Worm (Caenorhabditis elegans): Measurements from ENCODE around the gene F13A7.7.

The F13A7.7 gene

ce11 chrV:16401519-16401918 lies 17.9 kb upstream of the F13A7.7 start, which contains the start of gene F13A7.14 (continued):
- TF ChIP-seq skn-1 (tag; optimal IDR thresholded peaks at IDR 0.05) (peak; percentile 85), hlh-4 (tag; optimal IDR thresholded peaks at IDR 0.05) (peak; percentile 82), ceh-88 (GFP tag; IDR thresholded peaks at IDR 0.05) (peak; percentile 71), nhr-84 (tag; optimal IDR thresholded peaks at IDR 0.05) (no peak), sox-4 (tag; optimal IDR thresholded peaks at IDR 0.05) (peak; percentile 94), C04F5.9 (tag; optimal IDR thresholded peaks at IDR 0.05) (peak; percentile 88), ztf-4 (tag; optimal IDR thresholded peaks at IDR 0.05) (peak; percentile 58), swsn-7 (tag; optimal IDR thresholded peaks at IDR 0.05) (peak; percentile 89), sptf-1 (tag; optimal IDR thresholded peaks at IDR 0.05) (no peak), nhr-90 (tag; optimal IDR thresholded peaks at IDR 0.05; ENCODE audit: poor library complexity) (peak; percentile 97), unc-130 (tag; optimal IDR thresholded peaks at IDR 0.05) (peak; percentile 79), grh-1 (GFP tag; IDR thresholded peaks at IDR 0.05) (peak; percentile 86), hpl-2 (GFP tag; optimal IDR thresholded peaks at IDR 0.05) (no peak), dsc-1 (tag; optimal IDR thresholded peaks at IDR 0.05) (peak; percentile 96), mef-2 (tag; optimal IDR thresholded peaks at IDR 0.05) (no peak), nhr-20 (tag; optimal IDR thresholded peaks at IDR 0.05) (peak; percentile 92), ceh-63 (GFP tag; optimal IDR thresholded peaks at IDR 0.05) (peak; percentile 32), mep-1 (tag; optimal IDR thresholded peaks at IDR 0.05) (peak; percentile 79), mab-9 (GFP tag; IDR thresholded peaks at IDR 0.05) (peak; percentile 94), xbp-1 (tag; optimal IDR thresholded peaks at IDR 0.05) (peak; percentile 91), nhr-12 (tag; optimal IDR thresholded peaks at IDR 0.05) (no peak), lin-13 (GFP tag; optimal IDR thresholded peaks at IDR 0.05) (peak; percentile 66), pag-3 (tag; optimal IDR thresholded peaks at IDR 0.05; ENCODE audit: borderline replicate concordance, insufficient read depth) (no peak), ceh-8 (GFP tag; optimal IDR thresholded peaks at IDR 0.05) (peak; percentile 61), irx-1 (tag; optimal IDR thresholded peaks at IDR 0.05) (peak; percentile 96), vab-15 (tag; optimal IDR thresholded peaks at IDR 0.05) (peak; percentile 74), zip-4 (GFP tag; optimal IDR thresholded peaks at IDR 0.05) (peak; percentile 80), ama-1 (optimal IDR thresholded peaks at IDR 0.05) (no peak), jun-1 (tag; optimal IDR thresholded peaks at IDR 0.05) (peak; percentile 54), elt-3 (tag; optimal IDR thresholded peaks at IDR 0.05) (peak in 2 of 6 experiments; percentile 29 to 87), egl-13 (tag; optimal IDR thresholded peaks at IDR 0.05) (peak; percentile 94), aha-1 (tag; optimal IDR thresholded peaks at IDR 0.05) (no peak)

DNA sequence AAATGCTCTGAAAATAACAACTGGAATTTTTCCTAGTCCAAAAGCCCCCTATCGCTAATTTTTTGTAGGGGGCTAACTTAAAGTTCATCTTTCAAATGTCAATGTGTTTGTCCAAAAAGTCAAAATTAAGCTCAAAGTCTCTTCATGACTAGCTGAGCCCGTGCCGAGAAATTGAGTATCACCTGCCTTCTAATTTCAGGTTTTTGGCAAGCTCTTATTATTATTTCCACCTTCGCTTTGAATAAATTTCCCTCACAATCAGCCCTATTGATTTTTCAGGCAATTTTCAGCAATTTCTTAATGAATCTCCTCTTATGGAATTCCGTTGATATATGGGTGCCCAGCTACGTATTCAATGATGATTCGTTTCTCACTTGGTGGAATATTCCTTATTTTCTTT lies 15.8 kb upstream of the F13A7.7 start, which contains the start of gene sre-36:
Gene sre-36 (plus strand): TSS at position 301 of the 400 bp plus-strand sequence.
- TF ChIP-seq dsc-1 (tag; optimal IDR thresholded peaks at IDR 0.05) (no peak), aha-1 (tag; optimal IDR thresholded peaks at IDR 0.05) (no peak), egl-13 (tag; optimal IDR thresholded peaks at IDR 0.05) (no peak)

DNA sequence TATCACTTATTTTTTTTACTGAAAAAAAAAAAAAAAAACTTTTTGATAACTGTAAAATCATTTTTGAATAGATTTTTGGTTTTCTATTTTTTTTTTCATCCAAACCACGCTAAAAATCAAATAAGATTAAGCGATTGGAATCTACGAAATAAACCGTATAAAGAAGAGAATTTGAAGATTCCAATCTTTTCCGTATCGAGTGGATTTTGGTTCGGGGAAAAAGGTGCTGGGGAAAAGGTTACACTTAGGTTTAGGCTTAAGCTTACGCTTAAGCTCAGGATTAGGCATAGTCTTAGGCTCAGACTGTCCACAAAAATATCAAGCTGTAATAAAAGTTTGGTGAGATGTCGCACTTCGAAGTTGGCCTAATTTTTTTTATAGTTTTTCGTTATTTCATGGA lies 12.1 kb upstream of the F13A7.7 start, which contains the start of gene F13A7.12:
Gene F13A7.12 (plus strand): TSS at position 301 of the 400 bp plus-strand sequence.
- TF ChIP-seq C34B4.2 (tag; optimal IDR thresholded peaks at IDR 0.05) (no peak), nhr-85 (tag) (no peak), lin-15B (tag; optimal IDR thresholded peaks at IDR 0.05) (no peak), dpl-1 (GFP tag; optimal IDR thresholded peaks at IDR 0.05) (no peak), nhr-28 (tag; optimal IDR thresholded peaks at IDR 0.05) (no peak), fos-1 (tag; optimal IDR thresholded peaks at IDR 0.05) (no peak), ama-1 (optimal IDR thresholded peaks at IDR 0.05) (no peak), mep-1 (tag; optimal IDR thresholded peaks at IDR 0.05) (no peak)

DNA sequence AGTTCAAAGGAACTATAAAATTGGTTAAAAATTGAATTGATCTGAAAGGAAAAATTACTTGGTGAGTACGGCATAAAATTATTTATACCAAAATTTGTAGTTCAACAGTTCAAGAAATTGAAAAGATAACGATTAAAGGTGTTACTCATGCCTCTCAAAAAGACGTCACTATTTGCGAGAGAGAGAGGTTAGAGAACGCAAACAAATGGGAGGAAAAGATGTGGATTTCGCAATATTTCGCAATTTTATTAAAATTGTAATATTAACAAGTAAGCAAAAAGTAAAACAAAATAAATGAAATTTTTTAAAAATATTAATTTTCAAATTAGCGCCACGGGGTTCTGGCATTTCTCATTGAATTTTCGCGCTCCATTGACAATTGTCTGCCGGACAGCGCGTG lies 11.5 kb upstream of the F13A7.7 start, which contains the start of gene F13A7.11:
Gene F13A7.11 (minus strand): TSS at position 174 of the 400 bp plus-strand sequence.
- TF ChIP-seq F16B12.6 (tag; optimal IDR thresholded peaks at IDR 0.05) (no peak), ceh-8 (GFP tag; optimal IDR thresholded peaks at IDR 0.05) (no peak), mdl-1 (tag; optimal IDR thresholded peaks at IDR 0.05) (no peak), lin-39 (tag; optimal IDR thresholded peaks at IDR 0.05) (no peak), ztf-4 (tag; optimal IDR thresholded peaks at IDR 0.05) (no peak), egl-13 (tag; optimal IDR thresholded peaks at IDR 0.05) (no peak), ces-1 (GFP tag; optimal IDR thresholded peaks at IDR 0.05) (no peak), skn-1 (tag; optimal IDR thresholded peaks at IDR 0.05) (peak; percentile 81), lin-35 (GFP tag; optimal IDR thresholded peaks at IDR 0.05) (peak in 1 of 2 experiments; percentile 1), ama-1 (optimal IDR thresholded peaks at IDR 0.05) (no peak), nhr-11 (tag; optimal IDR thresholded peaks at IDR 0.05) (no peak), hlh-4 (tag; optimal IDR thresholded peaks at IDR 0.05) (no peak), dsc-1 (tag; optimal IDR thresholded peaks at IDR 0.05) (no peak), rnt-1 (tag; optimal IDR thresholded peaks at IDR 0.05) (no peak), nhr-47 (tag; optimal IDR thresholded peaks at IDR 0.05) (peak; percentile 17), efl-1 (optimal IDR thresholded peaks at IDR 0.05) (peak; percentile 7 to 25), efl-1 (GFP tag; optimal IDR thresholded peaks at IDR 0.05 in 1 of 2) (peak; percentile 10 to 82), ceh-82 (tag; optimal IDR thresholded peaks at IDR 0.05) (peak in 1 of 3 experiments; percentile 16)
